Worm (Caenorhabditis elegans) whole organism, L1 larva: Measurements from ENCODE around the gene Y48A6B.9.
"Not testable (repeated sequence)": the region's sequence is repeated elsewhere in the genome, so short reads cannot be mapped to it uniquely, and the experiment has no call there.

Experiments
- ama-1 ChIP-seq: fragments of 150-350 bp; optimal IDR thresholded peaks from 2 replicates; lab custom pipeline; 2014
- ceh-82 ChIP-seq, 3 experiments: fragments of 150-350 bp in 1 of 3; sonication (generic microtip) in 2 of 3; optimal IDR thresholded peaks; 2 replicates each; lab custom pipeline; 2014 to 2017; ENCODE audit warnings: missing biosample characterization in 3 of 3, missing genetic modification characterization in 3 of 3
- ces-1 ChIP-seq: fragments of 150-350 bp; optimal IDR thresholded peaks from 2 replicates; lab custom pipeline; 2014; ENCODE audit warnings: missing biosample characterization, missing genetic modification reagents, missing genetic modification characterization
- elt-2 ChIP-seq: sonication (generic microtip); optimal IDR thresholded peaks from 2 replicates; lab custom pipeline; 2016; ENCODE audit warnings: missing genetic modification characterization, mild to moderate bottlenecking, inconsistent platforms, missing compliant biosample characterization, missing genetic modification reagents
- nhr-12 ChIP-seq: sonication (generic microtip); optimal IDR thresholded peaks from 2 replicates; lab custom pipeline; 2017; ENCODE audit warnings: missing biosample characterization, missing genetic modification characterization
- pag-3 ChIP-seq: sonication (generic microtip); optimal IDR thresholded peaks from 2 replicates; lab custom pipeline; 2017; ENCODE audit warnings: missing genetic modification characterization, mild to moderate bottlenecking, missing compliant biosample characterization, antibody characterized with exemption, borderline replicate concordance; ENCODE audit not compliant: insufficient read depth
- vab-15 ChIP-seq: sonication (generic microtip); optimal IDR thresholded peaks from 2 replicates; lab custom pipeline; 2017; ENCODE audit warnings: missing genotype, mild to moderate bottlenecking, missing genetic modification characterization, missing compliant biosample characterization

DNA sequence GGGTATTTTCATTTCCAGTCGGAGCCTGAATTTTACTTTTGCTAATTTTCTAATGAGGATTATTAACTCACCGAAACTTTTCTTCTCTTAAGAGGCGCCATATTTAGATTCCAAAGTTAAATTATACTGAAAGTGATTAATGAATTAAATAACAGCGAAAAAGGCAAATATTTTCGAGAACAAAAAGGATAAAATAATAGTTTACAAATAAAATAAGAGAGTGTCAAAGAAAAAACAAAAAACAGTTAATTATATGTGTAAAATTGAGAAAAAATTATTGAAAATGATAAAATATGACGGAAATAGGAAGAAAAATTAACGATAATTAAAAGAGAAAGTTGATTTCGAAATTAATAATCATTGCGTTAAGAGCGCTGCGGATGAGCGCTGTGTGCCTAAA is 3.6 kb upstream of the Y48A6B.9 start, which contains the start of gene Y48A6B.8:
- not testable (repeated sequence) for TF ChIP-seq pag-3 (tag; lab: Kevin White, UChicago); nhr-12; ama-1 (lab: Kevin White, UChicago); ces-1 (GFP tag; lab: Kevin White, UChicago); elt-2 (tag; lab: Kevin White, UChicago); ceh-82 (tag; optimal IDR thresholded peaks at IDR 0.05; lab: Kevin White, UChicago); vab-15 (tag; lab: Kevin White, UChicago)
